Fruit fly (Drosophila melanogaster) whole organism: ENCODE measurements around the gene Gtpx.

Source experiments
- CG8478 ChIP-seq: fragments of >200 bp; optimal IDR thresholded peaks from 2 replicates; lab custom pipeline; 2018; ENCODE audit warnings: inconsistent platforms
- Dll ChIP-seq: fragments of >200 bp; optimal IDR thresholded peaks from 2 replicates; lab custom pipeline; 2017
- EcR ChIP-seq, 2 experiments: fragments of >200 bp; optimal IDR thresholded peaks; 2 replicates each; lab custom pipeline; 2017; ENCODE audit warnings: missing biosample characterization in 2 of 2, missing genetic modification characterization in 2 of 2, missing genetic modification reagents in 2 of 2
- pan ChIP-seq: fragments of >200 bp; optimal IDR thresholded peaks from 2 replicates; lab custom pipeline; 2017
- psq ChIP-seq: fragments of >200 bp; optimal IDR thresholded peaks from 2 replicates; lab custom pipeline; 2017
- usp ChIP-seq: fragments of >200 bp; optimal IDR thresholded peaks from 2 replicates; lab custom pipeline; 2017; ENCODE audit warnings: missing biosample characterization, missing genetic modification characterization, mixed read lengths

Gtpx gene

DNA sequence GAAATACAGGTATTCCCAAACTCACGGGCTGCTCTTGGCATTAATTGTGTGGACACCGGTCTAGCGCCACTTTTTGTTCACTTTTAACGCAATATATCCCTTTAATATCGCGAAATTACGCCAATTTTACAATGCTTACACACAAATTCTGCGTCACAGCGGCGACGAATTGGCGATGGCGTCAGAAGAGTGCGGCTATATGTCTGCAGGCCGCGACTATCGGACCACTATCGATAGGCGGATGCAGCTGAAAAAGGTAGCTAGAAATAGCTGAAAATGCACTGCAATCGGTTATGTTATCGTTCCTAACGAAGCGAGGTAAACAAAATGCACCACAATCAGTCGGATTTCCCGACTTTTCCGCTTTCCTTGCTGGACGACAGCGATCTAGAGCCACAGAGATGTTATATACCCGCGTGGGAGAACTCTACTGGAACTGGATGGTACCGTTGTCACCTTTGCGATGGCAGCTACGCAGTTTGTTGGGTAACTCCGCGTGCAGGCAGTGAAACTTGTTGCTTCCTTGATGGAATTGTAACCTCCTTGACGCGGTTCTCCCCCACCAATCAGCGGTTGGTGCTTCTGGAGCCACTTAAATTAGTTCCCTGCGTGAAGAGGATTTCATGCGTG is 48.0 kb downstream of the Gtpx start, which contains the start of the genes Ythdc1 and CG12010:
Gene Ythdc1 (minus strand): TSS at position 177 of the 630 bp plus-strand sequence.
Gene CG12010 (plus strand): TSS at position 289 of the 630 bp plus-strand sequence.
- TF ChIP-seq EcR (GFP tag; optimal IDR thresholded peaks at IDR 0.05; lab: Kevin White, UChicago), result no peak
- TF ChIP-seq CG8478 (lab: Kevin White, UChicago), result peak; percentile 36

DNA sequence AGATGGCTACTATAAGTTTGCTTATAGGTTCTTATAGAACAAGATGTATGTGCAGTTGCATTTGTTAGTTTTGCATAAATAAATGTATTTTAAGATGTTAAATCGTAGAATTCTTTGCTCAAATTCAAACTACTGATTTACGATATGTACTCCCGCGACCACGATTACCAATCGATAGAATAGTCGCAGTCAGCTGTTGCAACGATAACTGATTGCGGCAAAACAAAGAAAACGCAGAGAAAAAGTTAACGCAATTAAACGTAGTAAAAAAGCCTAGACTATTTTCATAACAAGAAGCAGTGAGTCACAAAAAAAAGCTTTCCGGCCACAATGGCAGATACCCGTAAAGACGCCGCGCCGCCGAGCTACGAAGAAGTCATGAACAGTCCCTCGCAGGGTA is 50.5 kb downstream of the Gtpx start, which contains the start of gene CG12012:
Gene CG12012 (plus strand): TSS at position 207 of the 400 bp plus-strand sequence.
- no peak for TF ChIP-seq CG8478 (lab: Kevin White, UChicago)
- TF ChIP-seq EcR (GFP tag; optimal IDR thresholded peaks at IDR 0.05; lab: Kevin White, UChicago), result no peak
- no peak for TF ChIP-seq psq (lab: Kevin White, UChicago)
- TF ChIP-seq usp (GFP tag; lab: Kevin White, UChicago), result no peak
- TF ChIP-seq Dll (lab: Kevin White, UChicago), result no peak
- TF ChIP-seq pan (lab: Kevin White, UChicago), result no peak

DNA sequence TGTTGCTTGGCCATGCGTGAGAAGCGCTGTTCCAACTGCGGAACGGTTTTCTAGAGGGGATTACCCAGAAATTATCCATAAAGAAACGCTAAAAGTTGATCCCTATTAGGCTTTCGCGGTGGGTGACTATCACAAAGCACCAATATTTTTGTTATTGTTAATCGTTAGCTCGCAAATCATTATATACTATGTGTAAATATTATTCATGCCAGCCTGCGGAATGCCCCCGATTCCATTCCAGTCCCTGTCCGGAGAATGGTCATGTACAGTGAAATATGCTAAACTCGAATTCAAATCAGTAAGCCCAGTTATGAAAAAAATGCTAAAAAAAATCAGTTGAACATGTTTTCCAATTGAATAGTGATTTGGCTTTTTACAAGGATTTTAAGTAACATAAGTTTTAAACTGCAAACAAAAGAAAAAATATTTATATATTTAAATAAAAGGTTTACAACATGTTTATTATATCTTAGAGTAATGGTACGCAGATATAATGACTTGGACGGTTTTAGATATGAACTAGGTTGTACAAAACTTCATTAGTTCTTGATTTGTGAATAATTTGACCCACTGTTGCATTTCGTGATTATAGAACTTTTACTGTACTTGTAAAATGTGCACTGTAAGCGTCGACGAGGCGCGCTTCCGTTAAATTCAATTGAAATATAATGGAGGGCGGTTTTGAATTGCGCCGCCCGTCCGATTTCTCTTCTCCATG is 51.3 kb downstream of the Gtpx start:
- no peak for TF ChIP-seq Dll (lab: Kevin White, UChicago)
- no peak for TF ChIP-seq usp (GFP tag; lab: Kevin White, UChicago)
- TF ChIP-seq psq (lab: Kevin White, UChicago), result no peak
- TF ChIP-seq EcR (GFP tag; optimal IDR thresholded peaks at IDR 0.05; lab: Kevin White, UChicago), result no peak
- TF ChIP-seq pan (lab: Kevin White, UChicago), result no peak

DNA sequence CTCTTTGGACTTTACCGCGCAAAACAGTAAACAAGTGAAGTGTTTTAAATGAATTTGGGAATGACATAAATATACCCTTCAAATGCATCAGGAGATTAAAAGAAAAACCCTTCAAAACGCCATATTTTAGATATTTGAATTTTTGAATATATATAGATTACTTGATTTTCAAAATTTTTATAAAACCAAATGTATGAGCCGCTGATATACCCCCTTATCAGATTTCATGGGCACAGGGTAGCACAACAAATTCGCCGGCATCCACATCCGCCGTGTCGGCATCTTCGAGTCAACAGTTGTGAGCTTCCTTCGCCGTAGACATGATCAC is 51.9 kb downstream of the Gtpx start, which contains the start of gene Ids:
Gene Ids (plus strand): TSS at position 304 of the 328 bp plus-strand sequence.
- TF ChIP-seq pan (lab: Kevin White, UChicago) (peak; percentile 84), EcR (GFP tag; optimal IDR thresholded peaks at IDR 0.05; lab: Kevin White, UChicago) (no peak), Dll (lab: Kevin White, UChicago) (no peak), usp (GFP tag; lab: Kevin White, UChicago) (no peak)
